Worm (Caenorhabditis elegans) whole organism, early embryonic: Measurements from ENCODE around the gene srw-34.
A peak's percentile ranks its signal among the peaks of the same experiment; 100 is the strongest.

Source experiments
- B0310.2 ChIP-seq: sonication (generic microtip); optimal IDR thresholded peaks from 2 replicates; lab custom pipeline; 2016; ENCODE audit warnings: mild to moderate bottlenecking, missing genetic modification characterization, missing compliant biosample characterization
- F13C5.2 ChIP-seq: sonication (generic microtip); optimal IDR thresholded peaks from 2 replicates; lab custom pipeline; 2017; ENCODE audit warnings: mild to moderate bottlenecking, missing genetic modification characterization, inconsistent platforms, missing compliant biosample characterization
- aly-1 ChIP-seq: sonication (generic microtip); optimal IDR thresholded peaks from 2 replicates; lab custom pipeline; 2016; ENCODE audit warnings: missing genetic modification characterization, missing compliant biosample characterization
- ama-1 ChIP-seq: fragments of 150-350 bp; optimal IDR thresholded peaks from 2 replicates; lab custom pipeline; 2014
- ceh-13 ChIP-seq: fragments of 200-800 bp; sonication (Bioruptor generic); optimal IDR thresholded peaks from 2 replicates; lab custom pipeline; 2018; ENCODE audit warnings: mild to moderate bottlenecking, missing genetic modification characterization, missing compliant biosample characterization
- ceh-36 ChIP-seq: sonication (generic microtip); optimal IDR thresholded peaks from 2 replicates; lab custom pipeline; 2016; ENCODE audit warnings: missing genetic modification characterization, inconsistent platforms, missing compliant biosample characterization
- ets-7 ChIP-seq: sonication (generic microtip); optimal IDR thresholded peaks from 2 replicates; lab custom pipeline; 2016; ENCODE audit warnings: missing genotype, missing genetic modification characterization, missing compliant biosample characterization
- flt-1 ChIP-seq: fragments of 200-800 bp; sonication (Bioruptor generic); IDR thresholded peaks from 2 replicates; pipeline ENCODE4 v1.3.6; 2022; ENCODE audit warnings: missing genetic modification characterization, missing compliant biosample characterization
- hmbx-1 ChIP-seq: sonication (generic microtip); optimal IDR thresholded peaks from 2 replicates; lab custom pipeline; 2016; ENCODE audit warnings: mild to moderate bottlenecking, missing genetic modification characterization, missing compliant biosample characterization
- hmg-4 ChIP-seq: fragments of 200-800 bp; sonication (Bioruptor generic); optimal IDR thresholded peaks from 2 replicates; lab custom pipeline; 2018; ENCODE audit warnings: mild to moderate bottlenecking, missing genetic modification characterization, missing compliant biosample characterization
- hnd-1 ChIP-seq: sonication (generic microtip); optimal IDR thresholded peaks from 2 replicates; lab custom pipeline; 2016; ENCODE audit warnings: missing genetic modification characterization, missing compliant biosample characterization
- pes-1 ChIP-seq: fragments of 200-800 bp; sonication (Bioruptor generic); IDR thresholded peaks from 2 replicates; pipeline ENCODE4 v1.3.6; 2022; ENCODE audit warnings: missing genetic modification reagents, missing genetic modification characterization, missing compliant biosample characterization
- scrt-1 ChIP-seq: fragments of 200-800 bp; sonication (Bioruptor generic); IDR thresholded peaks from 2 replicates; pipeline ENCODE4 v1.3.6; 2022; ENCODE audit warnings: missing genetic modification characterization, missing compliant biosample characterization
- sea-1 ChIP-seq: fragments of 200-800 bp; sonication (Bioruptor generic); conservative IDR thresholded peaks from 2 replicates; pipeline ENCODE4 v1.3.6; 2022; ENCODE audit warnings: missing genetic modification characterization, missing compliant biosample characterization
- tbx-11 ChIP-seq: fragments of 200-800 bp; sonication (Bioruptor generic); IDR thresholded peaks from 2 replicates; pipeline ENCODE4 v1.3.6; 2022; ENCODE audit warnings: missing genetic modification characterization, missing compliant biosample characterization
- tbx-37 ChIP-seq: fragments of 200-800 bp; sonication (Bioruptor generic); conservative IDR thresholded peaks from 2 replicates; pipeline ENCODE4 v1.3.6; 2022; ENCODE audit warnings: missing genetic modification reagents, missing genetic modification characterization, missing compliant biosample characterization
- tra-4 ChIP-seq: sonication (generic microtip); optimal IDR thresholded peaks from 2 replicates; lab custom pipeline; 2017; ENCODE audit warnings: missing genetic modification characterization, missing compliant biosample characterization

The srw-34 gene

ce11 chrV:16522242-16522641 is at the start of gene srw-34:
Gene srw-34, minus strand, starts transcription at chrV:16522342.
- TF ChIP-seq sea-1 (GFP tag; lab: Robert Waterston, UW), result no peak
- no peak for TF ChIP-seq ceh-36 (tag; lab: Kevin White, UChicago)
- TF ChIP-seq hmg-4 (GFP tag; lab: Kevin White, UChicago), result no peak
- no peak for TF ChIP-seq B0310.2 (tag; lab: Kevin White, UChicago)
- no peak for TF ChIP-seq pes-1 (GFP tag; lab: Robert Waterston, UW)
- TF ChIP-seq tra-4 (tag; lab: Kevin White, UChicago), result no peak
- TF ChIP-seq hmbx-1 (tag; lab: Kevin White, UChicago), result no peak
- no peak for TF ChIP-seq flt-1
- TF ChIP-seq ets-7, result no peak
- no peak for TF ChIP-seq ama-1 (lab: Kevin White, UChicago)
- no peak for TF ChIP-seq hnd-1 (tag; lab: Kevin White, UChicago)
- TF ChIP-seq ceh-13 (GFP tag; lab: Kevin White, UChicago), result no peak
- no peak for TF ChIP-seq tbx-37 (GFP tag; lab: Robert Waterston, UW)
- TF ChIP-seq scrt-1 (GFP tag; lab: Robert Waterston, UW), result no peak
- TF ChIP-seq tbx-11, result no peak
- no peak for TF ChIP-seq aly-1 (tag; lab: Kevin White, UChicago)
- TF ChIP-seq F13C5.2 (tag; lab: Kevin White, UChicago), result no peak

ce11 chrV:16570697-16571096 is 48.6 kb upstream of the srw-34 start, which contains the start of gene nhr-233:
Gene nhr-233, minus strand, starts transcription at chrV:16570797.
- TF ChIP-seq sea-1 (GFP tag; lab: Robert Waterston, UW) (no peak), ets-7 (no peak)

- no peak for TF ChIP-seq ets-7
- no peak for TF ChIP-seq scrt-1 (GFP tag; lab: Robert Waterston, UW)
- no peak for TF ChIP-seq tra-4 (tag; lab: Kevin White, UChicago)
- no peak for TF ChIP-seq aly-1 (tag; lab: Kevin White, UChicago)
- no peak for TF ChIP-seq B0310.2 (tag; lab: Kevin White, UChicago)
- no peak for TF ChIP-seq pes-1 (GFP tag; lab: Robert Waterston, UW)
- no peak for TF ChIP-seq hmg-4 (GFP tag; lab: Kevin White, UChicago)
- TF ChIP-seq flt-1, result no peak
These were observed 45.9 kb upstream of the srw-34 start for ce11 chrV:16568056-16568455.

- TF ChIP-seq flt-1 (no peak), scrt-1 (GFP tag; lab: Robert Waterston, UW) (no peak), ceh-13 (GFP tag; lab: Kevin White, UChicago) (no peak), pes-1 (GFP tag; lab: Robert Waterston, UW) (no peak), tbx-11 (no peak), ama-1 (lab: Kevin White, UChicago) (no peak), hnd-1 (tag; lab: Kevin White, UChicago) (no peak), hmg-4 (GFP tag; lab: Kevin White, UChicago) (no peak), sea-1 (GFP tag; lab: Robert Waterston, UW) (no peak), hmbx-1 (tag; lab: Kevin White, UChicago) (no peak), tbx-37 (GFP tag; lab: Robert Waterston, UW) (no peak), aly-1 (tag; lab: Kevin White, UChicago) (no peak), tra-4 (tag; lab: Kevin White, UChicago) (no peak)
These were observed 43.5 kb upstream of the srw-34 start, which contains the start of gene sru-45 for ce11 chrV:16565639-16566038. Gene sru-45, plus strand, starts transcription at chrV:16565939.

- TF ChIP-seq ceh-36 (tag; lab: Kevin White, UChicago) (no peak), pes-1 (GFP tag; lab: Robert Waterston, UW) (peak; percentile 92), ama-1 (lab: Kevin White, UChicago) (no peak), tbx-37 (GFP tag; lab: Robert Waterston, UW) (peak; percentile 79), B0310.2 (tag; lab: Kevin White, UChicago) (peak; percentile 5), scrt-1 (GFP tag; lab: Robert Waterston, UW) (peak; percentile 82), hmg-4 (GFP tag; lab: Kevin White, UChicago) (peak; percentile 49), hmbx-1 (tag; lab: Kevin White, UChicago) (no peak), ceh-13 (GFP tag; lab: Kevin White, UChicago) (peak; percentile 41), aly-1 (tag; lab: Kevin White, UChicago) (peak; percentile 16), sea-1 (GFP tag; lab: Robert Waterston, UW) (peak; percentile 54; the same call in 1 of the 2 replicates), ets-7 (peak; percentile 2), tbx-11 (peak; percentile 74), tra-4 (tag; lab: Kevin White, UChicago) (no peak), F13C5.2 (tag; lab: Kevin White, UChicago) (no peak), hnd-1 (tag; lab: Kevin White, UChicago) (peak; percentile 13)
These were observed 30.8 kb upstream of the srw-34 start, which contains the start of gene Y32B12B.4 for ce11 chrV:16552929-16553328. Gene Y32B12B.4, plus strand, starts transcription at chrV:16553327.

- TF ChIP-seq hmg-4 (GFP tag; lab: Kevin White, UChicago) (no peak), scrt-1 (GFP tag; lab: Robert Waterston, UW) (no peak), ama-1 (lab: Kevin White, UChicago) (no peak)
These were observed 28.5 kb upstream of the srw-34 start, which contains the start of gene srbc-65 for ce11 chrV:16550680-16551079. Gene srbc-65, plus strand, starts transcription at chrV:16550980.

- no peak for TF ChIP-seq tbx-11
- TF ChIP-seq aly-1 (tag; lab: Kevin White, UChicago), result no peak
- TF ChIP-seq pes-1 (GFP tag; lab: Robert Waterston, UW), result no peak
- no peak for TF ChIP-seq sea-1 (GFP tag; lab: Robert Waterston, UW)
- TF ChIP-seq ets-7, result no peak
- TF ChIP-seq ceh-13 (GFP tag; lab: Kevin White, UChicago), result no peak
- TF ChIP-seq tra-4 (tag; lab: Kevin White, UChicago), result no peak
These were observed 18.5 kb upstream of the srw-34 start for ce11 chrV:16540657-16541056.
